Fruit fly (Drosophila melanogaster) whole organism, pupa: Measurements from ENCODE around the gene CG1628.
A peak's percentile ranks its signal among the peaks of the same experiment; 100 is the strongest.

Source experiments
- CG10348 ChIP-seq: fragments of 200-800 bp; sonication (Bioruptor generic); IDR thresholded peaks from 2 replicates; pipeline ENCODE4 v1.3.6; 2022; ENCODE audit warnings: missing biosample characterization, missing genetic modification characterization
- CG12605 ChIP-seq: fragments of 200-800 bp; sonication (Bioruptor generic); IDR thresholded peaks from 2 replicates; pipeline ENCODE4 v1.3.6; 2022; ENCODE audit warnings: missing biosample characterization, missing genetic modification characterization
- CG13204 ChIP-seq: fragments of 200-800 bp; sonication (Bioruptor generic); optimal IDR thresholded peaks from 2 replicates; lab custom pipeline; 2018; ENCODE audit warnings: missing biosample characterization, mild to moderate bottlenecking, missing genetic modification characterization, moderate library complexity
- CG14655 ChIP-seq: fragments of 200-800 bp; sonication (Bioruptor generic); optimal IDR thresholded peaks from 3 replicates; lab custom pipeline; 2017; ENCODE audit warnings: mild to moderate bottlenecking, missing biosample characterization, missing genetic modification reagents, missing genetic modification characterization
- CG15710 ChIP-seq: fragments of 200-800 bp; sonication (Bioruptor generic); optimal IDR thresholded peaks from 2 replicates; lab custom pipeline; 2018; ENCODE audit warnings: missing biosample characterization, mild to moderate bottlenecking, missing genetic modification characterization, moderate library complexity
- CG17806 ChIP-seq: fragments of 200-800 bp; sonication (Bioruptor generic); optimal IDR thresholded peaks from 2 replicates; lab custom pipeline; 2018; ENCODE audit warnings: missing biosample characterization, mild to moderate bottlenecking, missing genetic modification characterization, moderate library complexity
- CG32121 ChIP-seq: fragments of 200-800 bp; sonication (Bioruptor generic); IDR thresholded peaks from 2 replicates; pipeline ENCODE4 v1.3.6; 2022; ENCODE audit warnings: missing biosample characterization, missing genetic modification characterization
- CG34367 ChIP-seq: fragments of 200-800 bp; sonication (Bioruptor generic); optimal IDR thresholded peaks from 2 replicates; lab custom pipeline; 2018; ENCODE audit warnings: missing biosample characterization, mild to moderate bottlenecking, missing genetic modification characterization
- CG4496 ChIP-seq: fragments of 200-800 bp; sonication (Bioruptor generic); IDR thresholded peaks from 3 replicates; pipeline ENCODE4 v1.3.6; 2022; ENCODE audit warnings: missing biosample characterization, missing genetic modification characterization
- CG8159 ChIP-seq: fragments of 200-800 bp; sonication (Bioruptor generic); optimal IDR thresholded peaks from 3 replicates; lab custom pipeline; 2018; ENCODE audit warnings: missing biosample characterization, mild to moderate bottlenecking, missing genetic modification characterization, moderate library complexity
- CG8301 ChIP-seq: fragments of 200-800 bp; sonication (Bioruptor generic); optimal IDR thresholded peaks from 2 replicates; lab custom pipeline; 2018; ENCODE audit warnings: missing biosample characterization, mild to moderate bottlenecking, missing genetic modification characterization
- CG9948 ChIP-seq: fragments of 200-800 bp; sonication (Bioruptor generic); optimal IDR thresholded peaks from 2 replicates; lab custom pipeline; 2018; ENCODE audit warnings: missing biosample characterization, mild to moderate bottlenecking, missing genetic modification characterization, moderate library complexity
- D1 ChIP-seq: fragments of 200-800 bp; sonication (Bioruptor generic); optimal IDR thresholded peaks from 2 replicates; lab custom pipeline; 2018; ENCODE audit warnings: missing biosample characterization, mild to moderate bottlenecking, missing genetic modification characterization, moderate library complexity
- EcR ChIP-seq: fragments of 200-800 bp; sonication (Bioruptor generic); optimal IDR thresholded peaks from 3 replicates; lab custom pipeline; 2019; ENCODE audit warnings: missing biosample characterization, missing genetic modification characterization, mild to moderate bottlenecking, moderate library complexity, missing genetic modification reagents
- Ets98B ChIP-seq: fragments of 200-800 bp; sonication (Bioruptor generic); IDR thresholded peaks from 2 replicates; pipeline ENCODE4 v1.3.6; 2022; ENCODE audit warnings: missing biosample characterization, missing genetic modification characterization
- Pif1A ChIP-seq: fragments of 200-800 bp; sonication (Bioruptor generic); optimal IDR thresholded peaks from 3 replicates; lab custom pipeline; 2016; ENCODE audit warnings: missing biosample characterization, missing genetic modification characterization
- Pif1B ChIP-seq: fragments of 200-800 bp; sonication (Bioruptor generic); optimal IDR thresholded peaks from 3 replicates; lab custom pipeline; 2016; ENCODE audit warnings: missing biosample characterization, missing genetic modification characterization
- Snoo ChIP-seq: fragments of 200-800 bp; sonication (Bioruptor generic); optimal IDR thresholded peaks from 3 replicates; lab custom pipeline; 2017; ENCODE audit warnings: missing biosample characterization, mild to moderate bottlenecking, missing genetic modification characterization, inconsistent platforms
- fd96Ca ChIP-seq: fragments of 200-800 bp; sonication (Bioruptor generic); IDR thresholded peaks from 3 replicates; pipeline ENCODE4 v1.3.6; 2022; ENCODE audit warnings: missing biosample characterization, missing genetic modification characterization
- gl ChIP-seq: fragments of 200-800 bp; sonication (Bioruptor generic); optimal IDR thresholded peaks from 2 replicates; lab custom pipeline; 2018; ENCODE audit warnings: missing biosample characterization, mild to moderate bottlenecking, missing genetic modification characterization
- rn ChIP-seq: fragments of 200-800 bp; sonication (Bioruptor generic); IDR thresholded peaks from 2 replicates; pipeline ENCODE4 v1.3.6; 2022; ENCODE audit warnings: missing biosample characterization, missing genetic modification characterization

CG1628 gene

DNA sequence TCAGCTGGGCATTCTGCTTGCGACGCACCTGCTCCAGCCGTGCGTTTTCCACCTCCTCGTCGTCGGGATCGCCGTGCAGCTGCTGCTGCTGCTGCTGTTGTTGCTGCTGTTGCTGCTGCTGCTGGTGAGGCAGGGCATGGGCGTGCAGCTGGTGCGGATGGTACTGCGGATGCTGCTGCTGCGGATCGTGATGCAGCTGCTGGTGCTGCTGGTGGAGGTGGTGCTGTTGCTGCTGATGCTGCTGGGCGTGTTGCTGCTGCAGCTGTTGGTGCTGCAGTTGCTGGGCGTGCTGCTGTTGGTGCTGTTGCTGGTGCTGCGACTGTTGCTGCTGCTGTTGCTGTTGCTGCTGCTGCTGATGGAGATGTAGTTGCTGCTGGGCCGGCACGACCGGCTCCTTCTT, 5.1 kb upstream of the CG1628 start:
- TF ChIP-seq CG32121 (GFP tag; lab: Robert Waterston, UW) (no peak), CG15710 (tag; lab: Kevin White, UChicago) (no peak), CG14655 (GFP tag; lab: Kevin White, UChicago) (no peak), CG13204 (GFP tag; lab: Kevin White, UChicago) (no peak), CG17806 (tag; lab: Kevin White, UChicago) (no peak), gl (tag; lab: Kevin White, UChicago) (no peak), CG34367 (tag; lab: Kevin White, UChicago) (no peak), Ets98B (no peak), D1 (tag; lab: Kevin White, UChicago) (no peak), CG9948 (tag; lab: Kevin White, UChicago) (no peak), CG8301 (tag; lab: Kevin White, UChicago) (no peak), CG4496 (GFP tag; lab: Robert Waterston, UW) (no peak), EcR (no peak), CG12605 (GFP tag; lab: Robert Waterston, UW) (no peak)
- TF ChIP-seq, all 21 proteins: peak for 0

DNA sequence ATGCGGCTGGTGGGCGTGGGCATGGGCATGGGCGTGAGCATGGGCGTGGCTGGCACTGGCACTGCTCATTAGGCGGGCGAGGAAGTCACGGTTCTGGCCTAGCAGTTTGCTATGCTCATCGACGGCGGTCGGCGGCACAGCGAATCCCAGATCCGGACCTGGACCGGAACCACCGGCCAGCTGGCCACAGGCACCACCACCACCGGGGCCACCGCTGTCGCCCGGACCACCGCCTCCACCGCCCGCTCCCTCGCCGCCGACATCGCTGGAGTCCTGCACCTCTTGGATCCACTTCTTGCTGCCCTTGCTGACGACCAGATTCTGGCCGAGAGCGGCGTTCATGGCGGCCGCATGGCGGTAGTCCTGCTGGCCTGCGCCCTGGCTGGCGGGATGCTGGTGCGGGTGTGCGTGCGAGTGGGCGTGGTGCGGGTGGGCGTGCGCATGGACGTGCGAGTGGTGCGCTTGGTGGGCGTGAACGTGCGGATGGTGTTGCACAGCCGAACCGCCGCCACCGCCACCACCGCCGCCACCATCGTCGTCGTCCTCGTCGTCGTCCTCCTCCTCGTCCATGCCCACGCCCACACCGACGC, 4.5 kb upstream of the CG1628 start:
- TF ChIP-seq CG8301 (tag; lab: Kevin White, UChicago) = no peak
- TF ChIP-seq gl (tag; lab: Kevin White, UChicago) = no peak
- no peak for TF ChIP-seq CG9948 (tag; lab: Kevin White, UChicago)
- no peak for TF ChIP-seq CG17806 (tag; lab: Kevin White, UChicago)
- no peak for TF ChIP-seq Snoo (tag; lab: Kevin White, UChicago)
- TF ChIP-seq CG14655 (GFP tag; lab: Kevin White, UChicago) = no peak
- no peak for TF ChIP-seq Pif1A (GFP tag; lab: Kevin White, UChicago)
- TF ChIP-seq CG15710 (tag; lab: Kevin White, UChicago) = no peak
- TF ChIP-seq CG4496 (GFP tag; lab: Robert Waterston, UW) = no peak
- no peak for TF ChIP-seq EcR
- TF ChIP-seq CG12605 (GFP tag; lab: Robert Waterston, UW) = no peak
- TF ChIP-seq CG8159 (tag; lab: Kevin White, UChicago) = no peak
- no peak for TF ChIP-seq CG34367 (tag; lab: Kevin White, UChicago)
- no peak for TF ChIP-seq Pif1B
- no peak for TF ChIP-seq CG10348 (GFP tag; lab: Robert Waterston, UW)
- no peak for TF ChIP-seq Ets98B

DNA sequence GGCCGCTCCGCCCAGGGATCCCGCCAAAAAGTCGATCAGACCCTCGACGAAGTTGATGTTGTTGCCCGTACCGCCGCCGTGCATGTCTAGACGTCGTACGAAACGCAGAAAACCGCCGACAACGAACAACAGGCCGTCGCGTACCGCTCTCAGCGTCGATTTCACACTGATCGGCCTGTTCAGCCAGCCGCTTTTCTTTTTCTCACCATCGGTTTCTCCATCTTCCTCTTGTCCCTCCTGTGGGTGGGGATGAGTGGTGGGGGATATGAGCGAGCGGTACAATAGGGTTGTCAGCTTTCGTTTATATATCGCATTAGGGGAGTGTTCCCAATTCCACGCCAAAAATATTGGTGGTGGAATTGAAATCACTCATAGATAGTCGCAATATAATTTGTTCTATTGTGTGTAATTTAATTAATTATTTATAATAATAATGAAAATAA, 1.0 kb downstream of the CG1628 start:
- TF ChIP-seq CG34367 (tag; lab: Kevin White, UChicago) (no peak), gl (tag; lab: Kevin White, UChicago) (no peak), CG12605 (GFP tag; lab: Robert Waterston, UW) (no peak), CG8159 (tag; lab: Kevin White, UChicago) (peak; percentile 43), CG17806 (tag; lab: Kevin White, UChicago) (no peak), CG9948 (tag; lab: Kevin White, UChicago) (no peak), CG32121 (GFP tag; lab: Robert Waterston, UW) (no peak), CG13204 (GFP tag; lab: Kevin White, UChicago) (peak; percentile 98), CG14655 (GFP tag; lab: Kevin White, UChicago) (no peak), Ets98B (peak; percentile 7; the same call in 1 of the 2 replicates), CG10348 (GFP tag; lab: Robert Waterston, UW) (no peak), D1 (tag; lab: Kevin White, UChicago) (no peak), CG8301 (tag; lab: Kevin White, UChicago) (no peak), CG15710 (tag; lab: Kevin White, UChicago) (peak; percentile 25), Snoo (tag; lab: Kevin White, UChicago) (no peak), rn (GFP tag; lab: Robert Waterston, UW) (no peak), Pif1A (GFP tag; lab: Kevin White, UChicago) (no peak), EcR (no peak), fd96Ca (GFP tag; lab: Robert Waterston, UW) (no peak), CG4496 (GFP tag; lab: Robert Waterston, UW) (no peak), Pif1B (no peak)

DNA sequence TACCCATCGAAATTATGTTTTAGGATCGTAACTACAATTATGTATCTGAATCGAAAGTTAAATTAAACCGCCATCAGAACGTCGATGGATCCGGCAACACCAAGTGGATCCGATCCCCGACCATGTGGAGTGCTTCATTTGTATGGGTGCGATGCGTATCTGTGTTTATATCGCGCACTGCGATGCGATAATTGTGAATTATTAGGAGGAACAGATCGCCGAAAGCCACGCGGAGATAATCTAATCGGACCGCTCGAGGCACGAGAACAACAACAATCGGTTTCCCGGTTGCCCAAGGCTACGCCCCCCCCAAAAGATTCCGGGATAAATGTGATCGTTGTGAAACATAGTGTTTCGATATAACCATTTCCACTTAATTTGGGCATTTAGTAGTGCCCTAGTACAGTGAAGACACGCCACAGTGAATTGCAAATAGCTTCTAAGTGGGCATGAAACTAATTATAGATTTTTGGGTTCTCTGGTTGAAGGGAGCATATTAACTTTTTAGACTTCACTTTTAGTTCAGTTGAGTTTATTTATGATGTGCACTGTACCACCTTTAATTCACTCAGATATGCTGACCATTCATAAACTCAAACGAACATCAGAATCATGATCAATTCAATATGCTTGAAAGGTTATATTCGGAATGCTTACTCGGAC, 2.1 kb downstream of the CG1628 start:
- TF ChIP-seq Ets98B (peak; percentile 41; the same call in 1 of the 2 replicates), Snoo (tag; lab: Kevin White, UChicago) (no peak), fd96Ca (GFP tag; lab: Robert Waterston, UW) (peak; percentile 24; the same call in 2 of the 3 replicates)

DNA sequence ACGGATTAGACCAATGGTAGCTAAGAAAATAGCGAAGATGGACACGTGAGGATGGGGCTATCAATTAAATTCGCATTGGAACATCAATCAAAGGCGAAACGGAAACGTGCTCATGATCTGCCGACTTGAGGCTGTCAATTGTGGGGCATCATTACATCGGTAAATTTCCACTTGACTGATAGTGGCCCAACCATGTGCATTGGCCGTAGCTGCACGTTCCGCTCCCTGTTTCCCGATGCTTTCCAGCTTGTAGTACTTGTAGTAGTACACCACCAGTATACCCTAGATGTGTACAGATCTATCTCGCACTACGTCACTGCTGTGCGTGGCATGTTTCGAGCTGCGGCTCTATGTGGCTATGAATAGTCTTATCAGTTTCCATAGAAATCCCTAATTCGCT, 3.2 kb downstream of the CG1628 start:
- TF ChIP-seq rn (GFP tag; lab: Robert Waterston, UW) (no peak), CG14655 (GFP tag; lab: Kevin White, UChicago) (no peak), CG32121 (GFP tag; lab: Robert Waterston, UW) (no peak), Pif1A (GFP tag; lab: Kevin White, UChicago) (no peak), Ets98B (no peak), CG17806 (tag; lab: Kevin White, UChicago) (no peak), CG34367 (tag; lab: Kevin White, UChicago) (no peak), Snoo (tag; lab: Kevin White, UChicago) (no peak), gl (tag; lab: Kevin White, UChicago) (no peak), EcR (no peak), CG15710 (tag; lab: Kevin White, UChicago) (no peak)
